Worm (Caenorhabditis elegans) whole organism, young adult: Measurements from ENCODE around the gene szy-2.

Experiments used
- D2030.7 ChIP-seq: fragments of 200-800 bp; sonication (Bioruptor generic); IDR thresholded peaks from 2 replicates; pipeline ENCODE4 v1.3.6; 2022; ENCODE audit warnings: missing genetic modification reagents, missing genetic modification characterization, missing compliant biosample characterization
- F37B4.10 ChIP-seq: fragments of 200-800 bp; sonication (Bioruptor generic); IDR thresholded peaks from 2 replicates; pipeline ENCODE4 v1.3.6; 2022; ENCODE audit warnings: missing genetic modification characterization, missing compliant biosample characterization
- F49E8.2 ChIP-seq: sonication (generic microtip); optimal IDR thresholded peaks from 3 replicates; lab custom pipeline; 2017; ENCODE audit warnings: missing genetic modification characterization, mild to moderate bottlenecking, missing compliant biosample characterization, antibody characterized with exemption, moderate library complexity; ENCODE audit not compliant: insufficient read depth
- F52B5.7 ChIP-seq: sonication (generic microtip); optimal IDR thresholded peaks from 2 replicates; lab custom pipeline; 2016; ENCODE audit warnings: mild to moderate bottlenecking, missing genetic modification characterization, missing compliant biosample characterization
- F55B11.4 ChIP-seq: sonication (generic microtip); optimal IDR thresholded peaks from 2 replicates; lab custom pipeline; 2016; ENCODE audit warnings: missing compliant biosample characterization, missing genetic modification characterization, borderline replicate concordance; ENCODE audit not compliant: insufficient read depth
- F57A8.1 ChIP-seq: fragments of 200-800 bp; sonication (Bioruptor generic); optimal IDR thresholded peaks from 2 replicates; lab custom pipeline; 2018; ENCODE audit warnings: mild to moderate bottlenecking, missing genetic modification characterization, moderate library complexity, missing compliant biosample characterization
- Y53F4B.3 ChIP-seq: fragments of 200-800 bp; sonication (Bioruptor generic); IDR thresholded peaks from 2 replicates; pipeline ENCODE4 v1.3.6; 2022; ENCODE audit warnings: missing genetic modification reagents, missing genetic modification characterization, missing compliant biosample characterization
- Y53G8AR.9 ChIP-seq: fragments of 200-800 bp; sonication (Bioruptor generic); conservative IDR thresholded peaks from 2 replicates; pipeline ENCODE4 v1.3.6; 2022; ENCODE audit warnings: missing genetic modification reagents, missing genetic modification characterization, missing compliant biosample characterization
- Y95B8A.8 ChIP-seq: fragments of 200-800 bp; sonication (Bioruptor generic); IDR thresholded peaks from 2 replicates; pipeline ENCODE4 v1.3.6; 2022; ENCODE audit warnings: missing genetic modification reagents, missing genetic modification characterization, missing compliant biosample characterization
- aptf-3 ChIP-seq: fragments of 200-800 bp; sonication (Bioruptor generic); IDR thresholded peaks from 2 replicates; pipeline ENCODE4 v1.3.6; 2022; ENCODE audit warnings: missing genetic modification characterization, missing compliant biosample characterization
- atf-7 ChIP-seq: sonication (generic microtip); optimal IDR thresholded peaks from 2 replicates; lab custom pipeline; 2017; ENCODE audit warnings: mild to moderate bottlenecking, missing genetic modification characterization, missing compliant biosample characterization
- attf-6 ChIP-seq: fragments of 200-800 bp; sonication (Bioruptor generic); IDR thresholded peaks from 2 replicates; pipeline ENCODE4 v1.3.6; 2022; ENCODE audit warnings: missing genetic modification reagents, missing genetic modification characterization, missing compliant biosample characterization
- bed-1 ChIP-seq: fragments of 200-800 bp; sonication (Bioruptor generic); IDR thresholded peaks from 2 replicates; pipeline ENCODE4 v1.3.6; 2022; ENCODE audit warnings: missing genetic modification reagents, missing genetic modification characterization, missing compliant biosample characterization
- cebp-1 ChIP-seq, 2 experiments: fragments of 200-800 bp in 1 of 2; sonication (Bioruptor generic) in 1 of 2; sonication (generic microtip) in 1 of 2; IDR thresholded peaks in 1 of 2; optimal IDR thresholded peaks in 1 of 2; 2 replicates each; pipeline versions ENCODE4 v1.3.6 to Lab custom; 2017 to 2022; ENCODE audit warnings: missing compliant biosample characterization in 2 of 2, missing genetic modification characterization in 2 of 2, mild to moderate bottlenecking in 1 of 2, missing genetic modification reagents in 1 of 2, moderate library complexity in 1 of 2
- ceh-79 ChIP-seq: sonication (generic microtip); optimal IDR thresholded peaks from 2 replicates; lab custom pipeline; 2017; ENCODE audit warnings: mild to moderate bottlenecking, missing genetic modification characterization, missing compliant biosample characterization
- die-1 ChIP-seq: sonication (generic microtip); optimal IDR thresholded peaks from 2 replicates; lab custom pipeline; 2016; ENCODE audit warnings: missing genotype, mild to moderate bottlenecking, missing genetic modification characterization, missing compliant biosample characterization
- egrh-3 ChIP-seq: fragments of 200-800 bp; sonication (Bioruptor generic); IDR thresholded peaks from 2 replicates; pipeline ENCODE4 v1.3.6; 2022; ENCODE audit warnings: missing genetic modification reagents, missing genetic modification characterization, missing compliant biosample characterization
- gei-17 ChIP-seq: fragments of 200-800 bp; sonication (Bioruptor generic); optimal IDR thresholded peaks from 2 replicates; lab custom pipeline; 2018; ENCODE audit warnings: mild to moderate bottlenecking, missing genetic modification characterization, missing compliant biosample characterization
- him-1 ChIP-seq: sonication (generic microtip); optimal IDR thresholded peaks from 2 replicates; lab custom pipeline; 2016; ENCODE audit warnings: missing genotype, missing genetic modification reagents, missing genetic modification characterization, missing compliant biosample characterization
- hlh-12 ChIP-seq: sonication (generic microtip); optimal IDR thresholded peaks from 2 replicates; lab custom pipeline; 2016; ENCODE audit warnings: missing genetic modification characterization, missing compliant biosample characterization
- hrde-1 ChIP-seq: sonication (generic microtip); optimal IDR thresholded peaks from 2 replicates; lab custom pipeline; 2016; ENCODE audit warnings: missing genetic modification characterization, mild to moderate bottlenecking, missing compliant biosample characterization, moderate library complexity, missing genotype, missing genetic modification reagents, borderline replicate concordance
- lin-26 ChIP-seq: fragments of 200-800 bp; sonication (Bioruptor generic); IDR thresholded peaks from 2 replicates; pipeline ENCODE4 v1.3.6; 2022; ENCODE audit warnings: missing genetic modification reagents, missing genetic modification characterization, missing compliant biosample characterization
- lin-54 ChIP-seq: fragments of 200-800 bp; sonication (Bioruptor generic); optimal IDR thresholded peaks from 2 replicates; lab custom pipeline; 2018; ENCODE audit warnings: mild to moderate bottlenecking, missing genetic modification characterization, missing compliant biosample characterization
- lsl-1 ChIP-seq: fragments of 200-800 bp; sonication (Bioruptor generic); optimal IDR thresholded peaks from 2 replicates; lab custom pipeline; 2018; ENCODE audit warnings: mild to moderate bottlenecking, missing genetic modification characterization, moderate library complexity, missing compliant biosample characterization
- madf-10 ChIP-seq: sonication (generic microtip); optimal IDR thresholded peaks from 2 replicates; lab custom pipeline; 2016; ENCODE audit warnings: mild to moderate bottlenecking, missing genetic modification characterization, missing compliant biosample characterization
- madf-6 ChIP-seq: fragments of 200-800 bp; sonication (Bioruptor generic); IDR thresholded peaks from 2 replicates; pipeline ENCODE4 v1.3.6; 2022; ENCODE audit warnings: missing genetic modification reagents, missing genetic modification characterization, missing compliant biosample characterization
- mcd-1 ChIP-seq: fragments of 200-800 bp; sonication (Bioruptor generic); IDR thresholded peaks from 2 replicates; pipeline ENCODE4 v1.3.6; 2022; ENCODE audit warnings: missing genetic modification reagents, missing genetic modification characterization, missing compliant biosample characterization
- mes-4 ChIP-seq: sonication (generic microtip); optimal IDR thresholded peaks from 2 replicates; lab custom pipeline; 2016; ENCODE audit warnings: missing genotype, missing genetic modification characterization, missing compliant biosample characterization
- mxl-1 ChIP-seq: sonication (generic microtip); optimal IDR thresholded peaks from 2 replicates; lab custom pipeline; 2016; ENCODE audit warnings: missing genetic modification characterization, missing compliant biosample characterization
- nhr-120 ChIP-seq: fragments of 200-800 bp; sonication (Bioruptor generic); IDR thresholded peaks from 2 replicates; pipeline ENCODE4 v1.3.6; 2022; ENCODE audit warnings: missing genetic modification characterization, missing compliant biosample characterization
- nhr-179 ChIP-seq: sonication (generic microtip); optimal IDR thresholded peaks from 2 replicates; lab custom pipeline; 2016; ENCODE audit warnings: mild to moderate bottlenecking, missing genetic modification characterization, missing compliant biosample characterization
- nhr-27 ChIP-seq: fragments of 200-800 bp; sonication (Bioruptor generic); optimal IDR thresholded peaks from 2 replicates; lab custom pipeline; 2018; ENCODE audit warnings: mild to moderate bottlenecking, missing genetic modification characterization, moderate library complexity, missing compliant biosample characterization
- nhr-80 ChIP-seq: sonication (generic microtip); optimal IDR thresholded peaks from 2 replicates; lab custom pipeline; 2016; ENCODE audit warnings: missing genetic modification characterization, missing compliant biosample characterization
- rcor-1 ChIP-seq: fragments of 200-800 bp; sonication (Bioruptor generic); IDR thresholded peaks from 2 replicates; pipeline ENCODE4 v1.3.6; 2022; ENCODE audit warnings: missing genetic modification reagents, missing genetic modification characterization, missing compliant biosample characterization
- repo-1 ChIP-seq: sonication (generic microtip); optimal IDR thresholded peaks from 2 replicates; lab custom pipeline; 2017; ENCODE audit warnings: mild to moderate bottlenecking, missing genetic modification characterization, missing compliant biosample characterization
- snpc-1.3 ChIP-seq: sonication (generic microtip); optimal IDR thresholded peaks from 2 replicates; lab custom pipeline; 2017; ENCODE audit warnings: missing genetic modification characterization, mild to moderate bottlenecking, missing compliant biosample characterization, antibody characterized with exemption, moderate library complexity, missing genotype, missing genetic modification reagents; ENCODE audit not compliant: insufficient read depth
- sptf-2 ChIP-seq: fragments of 200-800 bp; sonication (Bioruptor generic); optimal IDR thresholded peaks from 2 replicates; lab custom pipeline; 2018; ENCODE audit warnings: mild to moderate bottlenecking, missing genetic modification characterization, missing compliant biosample characterization
- tbx-9 ChIP-seq: sonication (generic microtip); optimal IDR thresholded peaks from 2 replicates; lab custom pipeline; 2016; ENCODE audit warnings: borderline replicate concordance, missing genetic modification characterization, inconsistent platforms, missing compliant biosample characterization
- unc-130 ChIP-seq: sonication (generic microtip); optimal IDR thresholded peaks from 2 replicates; lab custom pipeline; 2016; ENCODE audit warnings: missing genetic modification reagents, missing genetic modification characterization, missing compliant biosample characterization
- zim-3 ChIP-seq: sonication (generic microtip); optimal IDR thresholded peaks from 2 replicates; lab custom pipeline; 2017; ENCODE audit warnings: mild to moderate bottlenecking, missing genetic modification characterization, moderate library complexity, missing compliant biosample characterization
- ztf-26 ChIP-seq: sonication (generic microtip); optimal IDR thresholded peaks from 2 replicates; lab custom pipeline; 2017; ENCODE audit warnings: missing genetic modification characterization, missing compliant biosample characterization
- ztf-28 ChIP-seq: fragments of 200-800 bp; sonication (Bioruptor generic); IDR thresholded peaks from 2 replicates; pipeline ENCODE4 v1.3.6; 2022; ENCODE audit warnings: missing genetic modification reagents, missing genetic modification characterization, missing compliant biosample characterization
- ztf-6 ChIP-seq: fragments of 200-800 bp; sonication (Bioruptor generic); IDR thresholded peaks from 2 replicates; pipeline ENCODE4 v1.3.6; 2022; ENCODE audit warnings: missing genetic modification reagents, missing genetic modification characterization, missing compliant biosample characterization

szy-2 gene

DNA sequence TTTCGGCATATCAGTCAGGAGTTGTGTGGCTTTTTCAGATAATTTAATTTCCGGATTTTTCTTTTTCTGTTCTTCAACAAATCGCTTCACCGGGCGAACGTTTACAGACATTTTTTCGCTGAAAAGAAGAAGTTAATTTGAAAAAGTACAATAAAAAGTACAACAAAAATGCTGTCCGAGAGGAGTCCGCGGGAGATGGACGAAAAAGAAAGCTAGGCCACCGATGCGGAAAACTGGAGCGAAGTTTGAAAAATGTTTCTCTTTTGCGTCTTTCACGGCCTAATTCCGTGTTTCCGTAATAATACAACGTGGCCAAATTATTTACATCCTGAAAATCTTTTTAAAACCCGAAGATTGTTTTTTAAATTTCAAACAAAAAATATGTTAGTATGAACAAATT lies 21.8 kb downstream of the szy-2 start, which contains the start of gene thoc-5 (continued):
- TF ChIP-seq nhr-120 (GFP tag; lab: Robert Waterston, UW): no peak
- TF ChIP-seq aptf-3 (GFP tag; lab: Robert Waterston, UW): no peak
- TF ChIP-seq ztf-6 (GFP tag; lab: Robert Waterston, UW): no peak
- no peak for TF ChIP-seq F52B5.7 (tag; lab: Kevin White, UChicago)
- TF ChIP-seq F57A8.1: no peak
- TF ChIP-seq zim-3: peak; percentile 32
- no peak for TF ChIP-seq sptf-2 (GFP tag; lab: Kevin White, UChicago)
- no peak for TF ChIP-seq mxl-1
- no peak for TF ChIP-seq gei-17
- no peak; the same call in 1 of the 2 replicates for TF ChIP-seq Y53G8AR.9 (GFP tag; lab: Robert Waterston, UW)
- no peak for TF ChIP-seq him-1 (tag; lab: Kevin White, UChicago)
- TF ChIP-seq mes-4 (tag; lab: Kevin White, UChicago): no peak
- peak; percentile 89 for TF ChIP-seq unc-130 (GFP tag; lab: Kevin White, UChicago)
- 0 out of 2 replicates have a peak, but pooled peaks have one; percentile 25 for TF ChIP-seq ztf-28 (GFP tag; lab: Robert Waterston, UW)
- TF ChIP-seq rcor-1 (GFP tag; lab: Robert Waterston, UW): peak; percentile 69
- no peak for TF ChIP-seq cebp-1 (GFP tag; IDR thresholded peaks at IDR 0.05; lab: Robert Waterston, UW)
- peak; percentile 54 for TF ChIP-seq cebp-1 (tag; optimal IDR thresholded peaks at IDR 0.05; lab: Kevin White, UChicago)
- no peak for TF ChIP-seq nhr-27
- TF ChIP-seq F37B4.10: no peak
- no peak for TF ChIP-seq tbx-9 (tag; lab: Kevin White, UChicago)
- peak; percentile 22; the same call in 1 of the 2 replicates for TF ChIP-seq D2030.7 (GFP tag; lab: Robert Waterston, UW)
- TF ChIP-seq nhr-80 (tag; lab: Kevin White, UChicago): no peak
- TF ChIP-seq mcd-1 (GFP tag; lab: Robert Waterston, UW): peak; percentile 81
- no peak for TF ChIP-seq ceh-79
- no peak for TF ChIP-seq Y53F4B.3 (GFP tag; lab: Robert Waterston, UW)
- TF ChIP-seq lin-26 (GFP tag; lab: Robert Waterston, UW): no peak
- no peak for TF ChIP-seq F49E8.2
- TF ChIP-seq atf-7 (tag; lab: Kevin White, UChicago): no peak
- TF ChIP-seq hrde-1: no peak
- no peak for TF ChIP-seq F55B11.4 (tag; lab: Kevin White, UChicago)
- TF ChIP-seq madf-10: peak; percentile 32
- TF ChIP-seq madf-6 (GFP tag; lab: Robert Waterston, UW): peak; percentile 65; the same call in 1 of the 2 replicates
- TF ChIP-seq egrh-3 (GFP tag; lab: Robert Waterston, UW): no peak
- peak; percentile 94 for TF ChIP-seq lin-54 (GFP tag; lab: Kevin White, UChicago)
- no peak for TF ChIP-seq hlh-12 (tag; lab: Kevin White, UChicago)
- peak; percentile 49 for TF ChIP-seq lsl-1
- no peak for TF ChIP-seq Y95B8A.8 (GFP tag; lab: Robert Waterston, UW)
- no peak for TF ChIP-seq snpc-1.3 (tag; lab: Kevin White, UChicago)
- TF ChIP-seq repo-1 (tag; lab: Kevin White, UChicago): no peak
- no peak for TF ChIP-seq die-1 (tag; lab: Kevin White, UChicago)
- no peak for TF ChIP-seq ztf-26
- no peak for TF ChIP-seq bed-1
- no peak for TF ChIP-seq nhr-179
- TF ChIP-seq attf-6: no peak
